Fruit fly (Drosophila melanogaster) whole organism, embryonic: ENCODE results near the gene CG11882.

Source experiments
- Atf3 ChIP-seq: fragments of 200-800 bp; sonication (Bioruptor generic); optimal IDR thresholded peaks from 3 replicates; lab custom pipeline; 2016; ENCODE audit warnings: missing biosample characterization, missing genetic modification characterization
- Bdp1 ChIP-seq: fragments of 200-800 bp; sonication (Bioruptor generic); optimal IDR thresholded peaks from 3 replicates; lab custom pipeline; 2016; ENCODE audit warnings: missing biosample characterization, missing genetic modification characterization
- CG10147 ChIP-seq: fragments of 200-800 bp; sonication (Bioruptor generic); optimal IDR thresholded peaks from 2 replicates; lab custom pipeline; 2019; ENCODE audit warnings: missing biosample characterization, mild to moderate bottlenecking, missing genetic modification characterization, moderate library complexity
- CG13123 ChIP-seq: fragments of 200-800 bp; sonication (Bioruptor generic); optimal IDR thresholded peaks from 2 replicates; lab custom pipeline; 2016; ENCODE audit warnings: missing biosample characterization, missing genetic modification characterization
- CG1602 ChIP-seq: fragments of 200-800 bp; sonication (Bioruptor generic); optimal IDR thresholded peaks from 3 replicates; lab custom pipeline; 2016; ENCODE audit warnings: missing biosample characterization, missing genetic modification characterization
- CG16813 ChIP-seq: fragments of 200-800 bp; sonication (Bioruptor generic); IDR thresholded peaks from 3 replicates; pipeline ENCODE4 v1.3.6; 2022; ENCODE audit warnings: missing biosample characterization, missing genetic modification characterization; ENCODE audit not compliant: partially characterized antibody
- CG17829 ChIP-seq: fragments of 200-800 bp; optimal IDR thresholded peaks from 2 replicates; lab custom pipeline; 2019; ENCODE audit warnings: missing biosample characterization, mild to moderate bottlenecking, missing genetic modification characterization, moderate library complexity
- CG1792 ChIP-seq: fragments of 200-800 bp; sonication (Bioruptor generic); optimal IDR thresholded peaks from 2 replicates; lab custom pipeline; 2016; ENCODE audit warnings: missing biosample characterization, missing genetic modification characterization
- CG18619 ChIP-seq: fragments of 200-800 bp; sonication (Bioruptor generic); optimal IDR thresholded peaks from 3 replicates; lab custom pipeline; 2017; ENCODE audit warnings: missing biosample characterization, mild to moderate bottlenecking, missing genetic modification characterization
- CG30020 ChIP-seq: fragments of 200-800 bp; optimal IDR thresholded peaks from 2 replicates; lab custom pipeline; 2019; ENCODE audit warnings: missing biosample characterization, mild to moderate bottlenecking, missing genetic modification characterization, moderate library complexity
- CG3281 ChIP-seq: fragments of 200-800 bp; sonication (Bioruptor generic); optimal IDR thresholded peaks from 3 replicates; lab custom pipeline; 2017; ENCODE audit warnings: missing biosample characterization, mild to moderate bottlenecking, missing genetic modification characterization
- CG3847 ChIP-seq: fragments of 200-800 bp; sonication (Bioruptor generic); IDR thresholded peaks from 2 replicates; pipeline ENCODE4 v1.3.6; 2022; ENCODE audit warnings: missing biosample characterization, missing genetic modification characterization
- CG4328 ChIP-seq: fragments of 200-800 bp; sonication (Bioruptor generic); optimal IDR thresholded peaks from 3 replicates; lab custom pipeline; 2017; ENCODE audit warnings: missing biosample characterization, missing genetic modification reagents, missing genetic modification characterization
- CG6689 ChIP-seq: fragments of 200-800 bp; sonication (Bioruptor generic); IDR thresholded peaks from 2 replicates; pipeline ENCODE4 v1.3.6; 2022; ENCODE audit warnings: missing biosample characterization, missing genetic modification characterization
- CG7556 ChIP-seq: fragments of 200-800 bp; sonication (Bioruptor generic); optimal IDR thresholded peaks from 2 replicates; lab custom pipeline; 2017; ENCODE audit warnings: missing biosample characterization, mild to moderate bottlenecking, missing genetic modification characterization
- CG7745 ChIP-seq: fragments of 200-800 bp; sonication (Bioruptor generic); optimal IDR thresholded peaks from 2 replicates; lab custom pipeline; 2018; ENCODE audit warnings: missing biosample characterization, mild to moderate bottlenecking, missing genetic modification characterization, moderate library complexity
- CG8290 ChIP-seq, 3 experiments: fragments of 200-800 bp; sonication (Bioruptor generic); optimal IDR thresholded peaks; 2 replicates each; lab custom pipeline; 2016 to 2019; ENCODE audit warnings: missing biosample characterization in 3 of 3, missing genetic modification characterization in 3 of 3, mild to moderate bottlenecking in 2 of 3, moderate library complexity in 1 of 3
- CHES-1-like ChIP-seq: fragments of 200-800 bp; sonication (Bioruptor generic); optimal IDR thresholded peaks from 2 replicates; lab custom pipeline; 2016; ENCODE audit warnings: missing biosample characterization, missing genetic modification characterization
- CoRest ChIP-seq: fragments of 200-800 bp; sonication (Bioruptor generic); optimal IDR thresholded peaks from 3 replicates; lab custom pipeline; 2018; ENCODE audit warnings: missing biosample characterization, mild to moderate bottlenecking, missing genetic modification characterization, moderate library complexity
- Dp ChIP-seq: fragments of 200-800 bp; sonication (Bioruptor generic); optimal IDR thresholded peaks from 2 replicates; lab custom pipeline; 2018; ENCODE audit warnings: missing biosample characterization, mild to moderate bottlenecking, missing genetic modification characterization, moderate library complexity
- ERR ChIP-seq: fragments of 200-800 bp; sonication (Bioruptor generic); optimal IDR thresholded peaks from 2 replicates; lab custom pipeline; 2016; ENCODE audit warnings: missing biosample characterization, missing genetic modification characterization
- Ets65A ChIP-seq: fragments of 200-800 bp; sonication (Bioruptor generic); peaks from one replicate; lab custom pipeline; 2016; ENCODE audit warnings: missing biosample characterization, missing genetic modification characterization
- Ets97D ChIP-seq: fragments of 200-800 bp; sonication (Bioruptor generic); optimal IDR thresholded peaks from 3 replicates; lab custom pipeline; 2016; ENCODE audit warnings: missing biosample characterization, missing genetic modification characterization
- HLH3B ChIP-seq: fragments of 200-800 bp; sonication (Bioruptor generic); IDR thresholded peaks from 2 replicates; pipeline ENCODE4 v1.3.6; 2022; ENCODE audit warnings: missing biosample characterization, missing genetic modification characterization
- Hr51 ChIP-seq, 2 experiments: fragments of 200-800 bp; sonication (Bioruptor generic); optimal IDR thresholded peaks; 2 replicates in 1 of 2; 3 replicates in 1 of 2; lab custom pipeline; 2016 to 2018; ENCODE audit warnings: missing biosample characterization in 2 of 2, missing genetic modification characterization in 2 of 2, mild to moderate bottlenecking in 1 of 2, moderate library complexity in 1 of 2
- NK7.1 ChIP-seq: fragments of 200-800 bp; sonication (Bioruptor generic); optimal IDR thresholded peaks from 3 replicates; lab custom pipeline; 2016; ENCODE audit warnings: missing biosample characterization, missing genetic modification characterization
- PHDP ChIP-seq: fragments of 200-800 bp; sonication (Bioruptor generic); optimal IDR thresholded peaks from 3 replicates; lab custom pipeline; 2018; ENCODE audit warnings: missing biosample characterization, mild to moderate bottlenecking, missing genetic modification characterization, moderate library complexity
- Side ChIP-seq: fragments of 200-800 bp; sonication (Bioruptor generic); optimal IDR thresholded peaks from 2 replicates; lab custom pipeline; 2016; ENCODE audit warnings: missing biosample characterization, missing genetic modification characterization
- Sox102F ChIP-seq: fragments of 200-800 bp; sonication (Bioruptor generic); optimal IDR thresholded peaks from 2 replicates; lab custom pipeline; 2018; ENCODE audit warnings: missing biosample characterization, mild to moderate bottlenecking, missing genetic modification characterization, moderate library complexity
- Usf ChIP-seq: fragments of 200-800 bp; sonication (Bioruptor generic); optimal IDR thresholded peaks from 2 replicates; lab custom pipeline; 2017; ENCODE audit warnings: missing genotype, missing biosample characterization, missing genetic modification characterization
- YL-1 ChIP-seq: fragments of 200-800 bp; sonication (Bioruptor generic); optimal IDR thresholded peaks from 3 replicates; lab custom pipeline; 2017; ENCODE audit warnings: missing biosample characterization, mild to moderate bottlenecking, missing genetic modification characterization
- ase ChIP-seq: fragments of 200-800 bp; sonication (Bioruptor generic); IDR thresholded peaks from 3 replicates; pipeline ENCODE4 v1.3.6; 2022; ENCODE audit warnings: missing biosample characterization, missing genetic modification characterization
- br ChIP-seq: fragments of >200 bp; optimal IDR thresholded peaks from 2 replicates; lab custom pipeline; 2017
- chinmo ChIP-seq: fragments of 200-800 bp; sonication (Bioruptor generic); IDR thresholded peaks from 4 replicates; pipeline ENCODE4 v1.3.6; 2022; ENCODE audit warnings: missing biosample characterization, missing genetic modification characterization; ENCODE audit not compliant: partially characterized antibody
- corto ChIP-seq: fragments of 200-800 bp; sonication (Bioruptor generic); optimal IDR thresholded peaks from 2 replicates; lab custom pipeline; 2016; ENCODE audit warnings: missing biosample characterization, mild to moderate bottlenecking, missing genetic modification characterization, moderate library complexity
- crp ChIP-seq, 2 experiments: fragments of 200-800 bp; sonication (Bioruptor generic); optimal IDR thresholded peaks; 2 replicates in 1 of 2; 3 replicates in 1 of 2; lab custom pipeline; 2017; ENCODE audit warnings: missing biosample characterization in 2 of 2, missing genetic modification characterization in 2 of 2, mild to moderate bottlenecking in 1 of 2, moderate library complexity in 1 of 2
- dan ChIP-seq: fragments of 200-800 bp; sonication (Bioruptor generic); IDR thresholded peaks from 2 replicates; pipeline ENCODE4 v1.3.6; 2022; ENCODE audit warnings: missing biosample characterization, missing genetic modification characterization
- ken ChIP-seq: fragments of 200-800 bp; sonication (Bioruptor generic); IDR thresholded peaks from 3 replicates; pipeline ENCODE4 v1.3.6; 2022; ENCODE audit warnings: missing biosample characterization, missing genetic modification characterization
- lola ChIP-seq, 3 experiments: fragments of >200 bp in 2 of 3; fragments of 200-800 bp in 1 of 3; sonication (Bioruptor generic) in 1 of 3; optimal IDR thresholded peaks; 2 replicates each; lab custom pipeline; 2017 to 2019; ENCODE audit warnings: missing biosample characterization in 3 of 3, missing genetic modification characterization in 3 of 3, mild to moderate bottlenecking in 1 of 3, moderate library complexity in 1 of 3
- p53 ChIP-seq: fragments of 200-800 bp; sonication (Bioruptor generic); optimal IDR thresholded peaks from 2 replicates; lab custom pipeline; 2016; ENCODE audit warnings: missing biosample characterization, missing genetic modification characterization
- pho ChIP-seq: fragments of 200-800 bp; sonication (Bioruptor generic); optimal IDR thresholded peaks from 2 replicates; lab custom pipeline; 2016; ENCODE audit warnings: missing biosample characterization, missing genetic modification characterization
- sc ChIP-seq, 3 experiments: fragments of >200 bp in 2 of 3; fragments of 200-800 bp in 1 of 3; sonication (Bioruptor generic) in 1 of 3; optimal IDR thresholded peaks; 2 replicates in 2 of 3; 3 replicates in 1 of 3; lab custom pipeline; 2017; ENCODE audit warnings: mild to moderate bottlenecking in 1 of 3, missing biosample characterization in 1 of 3, missing genetic modification characterization in 1 of 3, missing genetic modification reagents in 1 of 3
- sens-2 ChIP-seq: fragments of 200-800 bp; sonication (Bioruptor generic); IDR thresholded peaks from 2 replicates; pipeline ENCODE4 v1.3.6; 2022; ENCODE audit warnings: missing biosample characterization, missing genetic modification characterization
- sob ChIP-seq: fragments of 200-800 bp; sonication (Bioruptor generic); IDR thresholded peaks from 2 replicates; pipeline ENCODE4 v1.3.6; 2022; ENCODE audit warnings: missing biosample characterization, missing genetic modification characterization
- ssp ChIP-seq: fragments of 200-800 bp; sonication (Bioruptor generic); IDR thresholded peaks from 2 replicates; pipeline ENCODE4 v1.3.6; 2022; ENCODE audit warnings: missing biosample characterization, missing genetic modification characterization
- tgo ChIP-seq: fragments of 200-800 bp; sonication (Bioruptor generic); IDR thresholded peaks from 3 replicates; pipeline ENCODE4 v1.3.6; 2022; ENCODE audit warnings: missing biosample characterization, missing genetic modification characterization
- tna ChIP-seq: fragments of 200-800 bp; sonication (Bioruptor generic); IDR thresholded peaks from 2 replicates; pipeline ENCODE4 v1.3.6; 2022; ENCODE audit warnings: missing biosample characterization, missing genetic modification characterization; ENCODE audit not compliant: partially characterized antibody

Gene CG11882

DNA sequence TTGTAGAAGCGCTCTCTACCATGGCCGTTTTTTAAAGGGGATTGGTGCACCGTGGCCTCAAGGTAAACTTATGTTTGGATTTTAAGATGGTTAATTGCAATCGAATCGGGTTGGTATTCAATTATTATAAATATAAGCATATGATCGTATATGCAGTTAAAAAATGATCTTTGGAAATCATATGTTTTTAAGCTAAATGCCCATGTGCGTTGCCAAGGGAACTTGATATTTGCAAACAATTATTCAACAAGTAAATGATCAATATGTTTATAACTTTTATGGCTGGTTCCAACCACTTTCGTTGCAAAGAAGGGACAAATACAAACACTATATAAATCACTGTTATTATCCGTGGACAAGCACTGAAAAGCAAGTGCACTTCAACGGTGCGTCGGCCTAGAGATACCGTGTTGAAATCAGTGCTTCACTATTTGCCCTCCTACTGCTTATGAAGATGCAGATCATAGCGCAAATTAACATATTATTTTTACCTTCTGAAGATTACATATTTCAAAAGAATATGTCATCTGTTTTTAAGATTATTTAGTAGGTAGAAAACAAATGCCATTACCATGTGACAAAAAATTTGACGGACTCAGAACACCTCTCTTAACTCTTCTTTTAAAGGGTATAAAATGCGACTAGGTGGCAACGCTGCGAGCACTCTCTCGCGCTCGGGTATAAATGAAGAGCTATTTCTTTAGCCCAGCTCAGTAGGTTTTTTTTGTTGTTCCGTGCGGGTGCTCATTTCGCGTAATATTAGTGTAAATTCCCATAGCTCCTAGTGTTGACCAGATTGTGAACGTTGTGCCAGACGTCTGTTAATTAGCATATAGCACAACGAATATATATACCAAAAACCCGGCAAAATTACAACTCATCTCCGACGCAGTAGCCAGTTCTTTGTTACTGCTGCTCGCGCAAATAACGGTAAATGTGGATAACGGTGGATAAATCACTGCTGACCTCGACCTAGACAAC lies 9.7 kb upstream of the CG11882 start, which contains the start of gene rdog (continued):
- TF ChIP-seq NK7.1 (GFP tag; lab: Kevin White, UChicago) (peak; percentile 62), CG10147 (GFP tag; lab: Kevin White, UChicago) (peak; percentile 80), ase (no peak), sob (GFP tag; lab: Robert Waterston, UW) (peak; percentile 60), tgo (GFP tag; lab: Robert Waterston, UW) (peak; percentile 64), CG1602 (GFP tag; lab: Kevin White, UChicago) (peak; percentile 82), CG7745 (tag; lab: Kevin White, UChicago) (no peak), crp (GFP tag; optimal IDR thresholded peaks at IDR 0.05; lab: Kevin White, UChicago) (peak in 1 of 2 experiments; percentile 47), corto (GFP tag; lab: Kevin White, UChicago) (no peak), PHDP (tag; lab: Kevin White, UChicago) (peak; percentile 65), Usf (peak; percentile 56), chinmo (0 out of 4 replicates have a peak, but pooled peaks have one; percentile 50), sc (optimal IDR thresholded peaks at IDR 0.05; lab: Kevin White, UChicago) (no peak), sc (GFP tag; optimal IDR thresholded peaks at IDR 0.05; lab: Kevin White, UChicago) (peak; percentile 62), CG13123 (peak; percentile 57), lola (GFP tag; optimal IDR thresholded peaks at IDR 0.05; lab: Kevin White, UChicago) (peak in 1 of 3 experiments; percentile 81), Sox102F (GFP tag; lab: Kevin White, UChicago) (peak; percentile 63), Hr51 (GFP tag; optimal IDR thresholded peaks at IDR 0.05; lab: Kevin White, UChicago) (peak; percentile 72 to 80), ken (GFP tag; lab: Robert Waterston, UW) (no peak; the same call in 2 of the 3 replicates), p53 (peak; percentile 42), CHES-1-like (peak; percentile 79), Bdp1 (GFP tag; lab: Kevin White, UChicago) (peak; percentile 71), Dp (GFP tag; lab: Kevin White, UChicago) (no peak), ssp (GFP tag; lab: Robert Waterston, UW) (peak; percentile 51; the same call in 1 of the 2 replicates), br (lab: Kevin White, UChicago) (no peak), CG30020 (tag; lab: Kevin White, UChicago) (peak; percentile 46), pho (GFP tag; lab: Kevin White, UChicago) (peak; percentile 83), CG3281 (peak; percentile 84), CG17829 (tag; lab: Kevin White, UChicago) (peak; percentile 84), HLH3B (GFP tag; lab: Robert Waterston, UW) (peak; percentile 53), CG18619 (peak; percentile 73), tna (GFP tag; lab: Robert Waterston, UW) (no peak), CG4328 (GFP tag; lab: Kevin White, UChicago) (peak; percentile 24), Ets97D (GFP tag; lab: Kevin White, UChicago) (peak; percentile 39), dan (no peak), CG6689 (GFP tag; lab: Robert Waterston, UW) (peak; percentile 47), YL-1 (GFP tag; lab: Kevin White, UChicago) (peak; percentile 75), CG3847 (peak; percentile 57), ERR (GFP tag; lab: Kevin White, UChicago) (peak; percentile 54), CG16813 (GFP tag; lab: Robert Waterston, UW) (no peak), sens-2 (GFP tag; lab: Robert Waterston, UW) (peak; percentile 54; the same call in 1 of the 2 replicates), CoRest (tag; lab: Kevin White, UChicago) (peak; percentile 86), CG1792 (GFP tag; lab: Kevin White, UChicago) (peak; percentile 61), CG8290 (GFP tag; optimal IDR thresholded peaks at IDR 0.05; lab: Kevin White, UChicago) (peak; percentile 71), CG8290 (tag; optimal IDR thresholded peaks at IDR 0.05; lab: Kevin White, UChicago) (peak in 1 of 2 experiments; percentile 84), Atf3 (GFP tag; lab: Kevin White, UChicago) (peak; percentile 72), Side (GFP tag; lab: Kevin White, UChicago) (peak; percentile 73), Ets65A (GFP tag; lab: Kevin White, UChicago) (peak; percentile 98), CG7556 (GFP tag; lab: Kevin White, UChicago) (peak; percentile 82)
